Fruit fly (Drosophila melanogaster): ENCODE measurements around the gene mtg.

The mtg gene

dm6 chr3R:8305110-8305509, 54.8 kb downstream of the mtg start, which contains the start of gene Sgt1 (continued):
- TF ChIP-seq CG10274 (GFP tag; optimal IDR thresholded peaks at IDR 0.05) (no peak), scrt (GFP tag; optimal IDR thresholded peaks at IDR 0.05) (no peak), ro (GFP tag; IDR thresholded peaks at IDR 0.05) (no peak), jumu (GFP tag; optimal IDR thresholded peaks at IDR 0.05) (peak; percentile 63), ab (GFP tag; optimal IDR thresholded peaks at IDR 0.05) (peak; percentile 10), ranshi (GFP tag; IDR thresholded peaks at IDR 0.05) (no peak), CG17612 (GFP tag; IDR thresholded peaks at IDR 0.05) (no peak), CG33213 (GFP tag; optimal IDR thresholded peaks at IDR 0.05) (peak; percentile 80), ewg (GFP tag; optimal IDR thresholded peaks at IDR 0.05) (no peak), da (GFP tag; optimal IDR thresholded peaks at IDR 0.05) (no peak), schlank (tag; optimal IDR thresholded peaks at IDR 0.05) (no peak), CG8388 (GFP tag; optimal IDR thresholded peaks at IDR 0.05) (no peak), tll (GFP tag; optimal IDR thresholded peaks at IDR 0.05) (peak in 1 of 2 experiments; percentile 50), nerfin-1 (tag; optimal IDR thresholded peaks at IDR 0.05) (no peak), CG14710 (tag; optimal IDR thresholded peaks at IDR 0.05) (peak; percentile 69), CkIIα-i1 (GFP tag; IDR thresholded peaks at IDR 0.05) (no peak), bigmax (GFP tag; optimal IDR thresholded peaks at IDR 0.05) (peak; percentile 50), GATAe (GFP tag; conservative IDR thresholded peaks at IDR 0.05) (no peak), Opbp (GFP tag; IDR thresholded peaks at IDR 0.05; ENCODE audit: partially characterized antibody) (peak; percentile 82; the same call in 2 of the 3 replicates), CG6272 (GFP tag; IDR thresholded peaks at IDR 0.05) (0 out of 2 replicates have a peak, but pooled peaks have one; percentile 28), mam (GFP tag; optimal IDR thresholded peaks at IDR 0.05) (peak; percentile 73), esg (GFP tag; conservative IDR thresholded peaks at IDR 0.05) (no peak), CG15011 (GFP tag; optimal IDR thresholded peaks at IDR 0.05) (no peak), row (GFP tag; IDR thresholded peaks at IDR 0.05) (peak; percentile 41; the same call in 2 of the 3 replicates), Dad (GFP tag; optimal IDR thresholded peaks at IDR 0.05) (peak; percentile 45), sug (tag; optimal IDR thresholded peaks at IDR 0.05) (peak; percentile 75), CG7839 (tag; optimal IDR thresholded peaks at IDR 0.05) (peak; percentile 33), CG11504 (tag; optimal IDR thresholded peaks at IDR 0.05) (no peak), Oli (tag; optimal IDR thresholded peaks at IDR 0.05) (no peak), sisA (GFP tag; IDR thresholded peaks at IDR 0.05) (no peak), lmd (GFP tag; IDR thresholded peaks at IDR 0.05) (no peak; the same call in 1 of the 2 replicates), CG2712 (tag; optimal IDR thresholded peaks at IDR 0.05) (peak; percentile 56), Hr3 (GFP tag; optimal IDR thresholded peaks at IDR 0.05) (peak; percentile 11), CG5180 (GFP tag; optimal IDR thresholded peaks at IDR 0.05) (no peak), amos (GFP tag; IDR thresholded peaks at IDR 0.05; ENCODE audit: partially characterized antibody) (peak; percentile 85), CG12769 (tag; optimal IDR thresholded peaks at IDR 0.05) (no peak), Asciz (GFP tag; optimal IDR thresholded peaks at IDR 0.05) (no peak), Ets97D (GFP tag; optimal IDR thresholded peaks at IDR 0.05) (peak; percentile 87), CG10462 (GFP tag; optimal IDR thresholded peaks at IDR 0.05) (no peak), sob (GFP tag; IDR thresholded peaks at IDR 0.05) (peak; percentile 68), otp (GFP tag; IDR thresholded peaks at IDR 0.05) (no peak), CG13894 (tag; optimal IDR thresholded peaks at IDR 0.05) (no peak), Doc3 (GFP tag; IDR thresholded peaks at IDR 0.05; ENCODE audit: partially characterized antibody) (peak; percentile 68; the same call in 2 of the 3 replicates), NfI (GFP tag; optimal IDR thresholded peaks at IDR 0.05) (peak; percentile 61), pan (optimal IDR thresholded peaks at IDR 0.05) (no peak), pan (GFP tag; optimal IDR thresholded peaks at IDR 0.05 in 1 of 2, IDR thresholded peaks at IDR 0.05 in 1 of 2) (no peak), CG7786 (GFP tag; optimal IDR thresholded peaks at IDR 0.05) (peak; percentile 47), CG2120 (GFP tag; optimal IDR thresholded peaks at IDR 0.05) (peak; percentile 77), bsh (GFP tag; optimal IDR thresholded peaks at IDR 0.05) (peak in 1 of 2 experiments; percentile 12), CG7928 (GFP tag; optimal IDR thresholded peaks at IDR 0.05) (peak; percentile 94), CG8478 (optimal IDR thresholded peaks at IDR 0.05) (no peak)

All from whole organism, embryonic.